Fruit fly (Drosophila melanogaster) whole organism, wandering third instar larva: Measurements from ENCODE around the gene CG46511.
"Not testable (repeated sequence)": the region's sequence is repeated elsewhere in the genome, so short reads cannot be mapped to it uniquely, and the experiment has no call there.

ENCODE experiments used
- Abd-B ChIP-seq: fragments of >200 bp; optimal IDR thresholded peaks from 2 replicates; lab custom pipeline; 2017; ENCODE audit warnings: missing biosample characterization, missing genetic modification characterization
- HLH106 ChIP-seq: fragments of 200-800 bp; optimal IDR thresholded peaks from 3 replicates; lab custom pipeline; 2019; ENCODE audit warnings: missing biosample characterization, mild to moderate bottlenecking, missing genetic modification characterization, moderate library complexity
- Hr78 ChIP-seq: fragments of >200 bp; optimal IDR thresholded peaks from 2 replicates; lab custom pipeline; 2017; ENCODE audit warnings: missing biosample characterization, missing genetic modification characterization
- Hr83 ChIP-seq: fragments of 200-300 bp; sonication (Bioruptor generic); optimal IDR thresholded peaks from 2 replicates; lab custom pipeline; 2016; ENCODE audit warnings: missing biosample characterization, mild to moderate bottlenecking, missing genetic modification characterization, moderate library complexity; ENCODE audit not compliant: poor library complexity, severe bottlenecking
- Myc ChIP-seq: fragments of >200 bp; optimal IDR thresholded peaks from 2 replicates; lab custom pipeline; 2017
- foxo ChIP-seq, 2 experiments: fragments of 200-800 bp; sonication (Bioruptor generic); optimal IDR thresholded peaks; 2 replicates in 1 of 2; 3 replicates in 1 of 2; lab custom pipeline; 2016 to 2017; ENCODE audit warnings: missing biosample characterization in 2 of 2, missing genetic modification characterization in 2 of 2
- fru ChIP-seq: fragments of 200-800 bp; sonication (Bioruptor generic); optimal IDR thresholded peaks from 3 replicates; lab custom pipeline; 2016; ENCODE audit warnings: missing biosample characterization, mild to moderate bottlenecking, missing genetic modification characterization
- h ChIP-seq: fragments of 200-800 bp; sonication (Bioruptor generic); optimal IDR thresholded peaks from 3 replicates; lab custom pipeline; 2016; ENCODE audit warnings: missing biosample characterization, mild to moderate bottlenecking, missing genetic modification characterization
- woc ChIP-seq: sonication (Bioruptor generic); optimal IDR thresholded peaks from 2 replicates; lab custom pipeline; 2016; ENCODE audit warnings: missing biosample characterization, mild to moderate bottlenecking, missing genetic modification characterization

DNA sequence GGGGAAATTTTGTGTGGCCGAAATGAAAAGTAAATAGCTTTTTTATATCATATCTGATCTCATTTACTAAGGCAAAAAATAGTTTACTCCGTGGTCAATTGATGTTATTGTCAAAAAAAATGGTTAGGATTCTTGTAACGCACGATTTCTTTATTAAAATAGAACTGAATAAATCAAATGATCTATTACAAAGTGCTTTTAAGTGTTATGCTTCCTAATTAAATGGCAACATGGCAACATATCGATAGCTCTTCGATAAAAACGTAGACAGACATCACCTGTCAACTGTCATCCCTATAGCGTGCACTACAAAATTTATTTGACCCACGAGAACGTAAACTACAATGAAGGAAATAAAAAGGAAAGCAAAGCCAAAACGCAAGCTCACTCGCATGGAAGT is 4.8 kb downstream of the CG46511 start, which contains the start of gene CG46512:
- TF ChIP-seq Hr78; fru; Hr83 (GFP tag; lab: Kevin White, UChicago); h (GFP tag; lab: Kevin White, UChicago); Myc (lab: Kevin White, UChicago); Abd-B (GFP tag; lab: Kevin White, UChicago); HLH106 (tag; lab: Kevin White, UChicago); woc; foxo (GFP tag; optimal IDR thresholded peaks at IDR 0.05; lab: Kevin White, UChicago): not testable (repeated sequence)
